Worm (Caenorhabditis elegans) whole organism, L4/young adult: ENCODE measurements around the gene nlp-57.

Source experiments
- W03F9.2 ChIP-seq: fragments of 150-350 bp; optimal IDR thresholded peaks from 2 replicates; lab custom pipeline; 2014; ENCODE audit warnings: missing biosample characterization, missing genetic modification characterization
- dao-5 ChIP-seq: sonication (generic microtip); optimal IDR thresholded peaks from 2 replicates; lab custom pipeline; 2016; ENCODE audit warnings: missing genotype, missing genetic modification characterization, moderate library complexity, missing compliant biosample characterization
- him-1 ChIP-seq: sonication (generic microtip); optimal IDR thresholded peaks from 2 replicates; lab custom pipeline; 2016; ENCODE audit warnings: missing genotype, missing genetic modification reagents, missing genetic modification characterization, missing compliant biosample characterization

ce11 chrX:11367640-11368039, 50.8 kb downstream of the nlp-57 start:
- TF ChIP-seq dao-5 (tag; lab: Kevin White, UChicago) (no peak), him-1 (tag; lab: Kevin White, UChicago) (no peak), W03F9.2 (tag; lab: Kevin White, UChicago) (no peak)
